Fruit fly (Drosophila melanogaster): Measurements from ENCODE around the gene prage.

prage gene

DNA sequence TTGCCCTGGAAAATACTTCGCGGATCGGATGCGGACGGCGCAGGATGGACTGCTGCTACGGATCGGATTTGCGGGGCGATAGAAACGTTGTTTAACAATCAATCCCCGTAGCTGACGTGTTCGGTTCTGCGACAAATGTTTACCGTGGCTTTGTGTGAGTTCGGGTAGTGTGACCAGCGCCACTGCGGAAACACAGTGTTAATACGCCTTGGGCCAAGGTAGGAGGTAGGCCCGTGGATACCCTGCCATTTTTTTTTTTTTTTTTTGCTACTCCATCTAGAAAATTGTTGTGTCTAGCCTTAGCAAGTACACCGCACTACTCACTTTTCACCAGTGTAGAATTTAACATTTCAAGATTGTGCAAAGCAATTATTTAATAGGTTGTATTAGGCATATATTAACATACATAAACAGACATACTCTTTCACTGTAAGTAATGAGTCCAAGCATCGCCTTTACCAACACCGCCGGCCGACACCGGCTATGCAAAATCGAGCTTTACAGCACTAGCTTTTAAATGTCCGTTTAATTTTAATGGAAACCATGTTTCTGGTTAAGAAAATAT, 88.2 kb downstream of the prage start, which contains the start of gene deltaCOP (continued):
- no peak for TF ChIP-seq CG4707 (GFP tag; optimal IDR thresholded peaks at IDR 0.05)
- TF ChIP-seq CG34376 (GFP tag; optimal IDR thresholded peaks at IDR 0.05) = peak; percentile 76
- TF ChIP-seq zf30C (GFP tag; optimal IDR thresholded peaks at IDR 0.05) = no peak
- peak; percentile 80 for TF ChIP-seq CG13123 (GFP tag; optimal IDR thresholded peaks at IDR 0.05)
- TF ChIP-seq crol (GFP tag; IDR thresholded peaks at IDR 0.05) = peak; percentile 20; the same call in 1 of the 2 replicates
- peak; percentile 59 for TF ChIP-seq CG6272 (GFP tag; IDR thresholded peaks at IDR 0.05)
- TF ChIP-seq CG2712 (tag; optimal IDR thresholded peaks at IDR 0.05) = peak; percentile 74
- no peak; the same call in 1 of the 2 replicates for TF ChIP-seq bowl (GFP tag; IDR thresholded peaks at IDR 0.05)
- peak; percentile 53 for TF ChIP-seq CG11723 (GFP tag; optimal IDR thresholded peaks at IDR 0.05)
- TF ChIP-seq Hr39 (optimal IDR thresholded peaks at IDR 0.05) = no peak
- peak; percentile 83 for TF ChIP-seq Bdp1 (GFP tag; optimal IDR thresholded peaks at IDR 0.05)
- TF ChIP-seq salm (tag; optimal IDR thresholded peaks at IDR 0.05) = peak; percentile 32
- TF ChIP-seq Dp (GFP tag; optimal IDR thresholded peaks at IDR 0.05) = peak; percentile 45
- no peak for TF ChIP-seq sd (tag; optimal IDR thresholded peaks at IDR 0.05)
- TF ChIP-seq GATAe (GFP tag; conservative IDR thresholded peaks at IDR 0.05) = no peak; the same call in 1 of the 2 replicates
- TF ChIP-seq CG10274 (GFP tag; optimal IDR thresholded peaks at IDR 0.05) = peak; percentile 54
- peak; percentile 72 for TF ChIP-seq CG12236 (GFP tag; optimal IDR thresholded peaks at IDR 0.05)
- peak; percentile 67 for TF ChIP-seq Awh (GFP tag; IDR thresholded peaks at IDR 0.05)
- no peak for TF ChIP-seq CG12769 (tag; optimal IDR thresholded peaks at IDR 0.05)
- peak; percentile 80 for TF ChIP-seq CG9727 (GFP tag; optimal IDR thresholded peaks at IDR 0.05)
- peak; percentile 62 for TF ChIP-seq YL-1 (GFP tag; optimal IDR thresholded peaks at IDR 0.05)
- peak; percentile 60; the same call in 1 of the 2 replicates for TF ChIP-seq CG5953 (GFP tag; IDR thresholded peaks at IDR 0.05)
- peak; percentile 94 for TF ChIP-seq shn (GFP tag; optimal IDR thresholded peaks at IDR 0.05)
- TF ChIP-seq CG2202 (tag; optimal IDR thresholded peaks at IDR 0.05) = peak; percentile 47
- peak in 1 of 2 experiments; percentile 39 for TF ChIP-seq insv (GFP tag; optimal IDR thresholded peaks at IDR 0.05)
- TF ChIP-seq Ptx1 (GFP tag; IDR thresholded peaks at IDR 0.05) = peak; percentile 91
- peak; percentile 83 for TF ChIP-seq Side (GFP tag; optimal IDR thresholded peaks at IDR 0.05)
- TF ChIP-seq TFAM (GFP tag; optimal IDR thresholded peaks at IDR 0.05) = no peak
- peak; percentile 46 for TF ChIP-seq CG4854 (GFP tag; optimal IDR thresholded peaks at IDR 0.05)
- TF ChIP-seq crc (GFP tag; optimal IDR thresholded peaks at IDR 0.05) = peak; percentile 83
- peak; percentile 93 for TF ChIP-seq lilli (GFP tag; optimal IDR thresholded peaks at IDR 0.05)
- TF ChIP-seq H2.0 (GFP tag; IDR thresholded peaks at IDR 0.05) = peak; percentile 72
- TF ChIP-seq nerfin-2 (GFP tag; IDR thresholded peaks at IDR 0.05; ENCODE audit: partially characterized antibody) = no peak
- no peak for TF ChIP-seq Hey (tag; optimal IDR thresholded peaks at IDR 0.05)
- peak; percentile 63; the same call in 1 of the 2 replicates for TF ChIP-seq stc (GFP tag; IDR thresholded peaks at IDR 0.05)
- TF ChIP-seq CkIIα-i1 (GFP tag; IDR thresholded peaks at IDR 0.05) = no peak
- peak; percentile 62 for TF ChIP-seq Oaz (GFP tag; IDR thresholded peaks at IDR 0.05)
- TF ChIP-seq ham (GFP tag; IDR thresholded peaks at IDR 0.05) = peak; percentile 65; the same call in 1 of the 2 replicates
- peak; percentile 83 for TF ChIP-seq CG12744 (GFP tag; optimal IDR thresholded peaks at IDR 0.05)
- TF ChIP-seq CG3281 (GFP tag; optimal IDR thresholded peaks at IDR 0.05) = peak; percentile 80
- peak; percentile 69; the same call in 2 of the 3 replicates for TF ChIP-seq Mrtf (GFP tag; IDR thresholded peaks at IDR 0.05)
- TF ChIP-seq CG15696 (tag; optimal IDR thresholded peaks at IDR 0.05) = peak; percentile 50
- TF ChIP-seq CG2889 (GFP tag; IDR thresholded peaks at IDR 0.05) = peak; percentile 82; the same call in 2 of the 3 replicates
- TF ChIP-seq chm (GFP tag; IDR thresholded peaks at IDR 0.05) = 0 out of 2 replicates have a peak, but pooled peaks have one; percentile 29
- TF ChIP-seq stwl (tag; optimal IDR thresholded peaks at IDR 0.05) = peak; percentile 68
- no peak for TF ChIP-seq Deaf1 (tag; optimal IDR thresholded peaks at IDR 0.05)
- peak; percentile 88 for TF ChIP-seq maf-S (GFP tag; optimal IDR thresholded peaks at IDR 0.05)
- no peak for TF ChIP-seq dmrt99B (tag; optimal IDR thresholded peaks at IDR 0.05)
- TF ChIP-seq hth (optimal IDR thresholded peaks at IDR 0.05) = no peak
- peak; percentile 69 for TF ChIP-seq emc (GFP tag; optimal IDR thresholded peaks at IDR 0.05)
- no peak for TF ChIP-seq Hmx (GFP tag; optimal IDR thresholded peaks at IDR 0.05)

Data from whole organism, embryonic.